Worm (Caenorhabditis elegans) whole organism, L1 larva: ENCODE results near the gene pde-12.

Experiments used
- C04F5.9 ChIP-seq: sonication (generic microtip); optimal IDR thresholded peaks from 2 replicates; lab custom pipeline; 2016; ENCODE audit warnings: missing genetic modification characterization, missing compliant biosample characterization
- C16A3.4 ChIP-seq: fragments of 150-350 bp; optimal IDR thresholded peaks from 2 replicates; lab custom pipeline; 2014; ENCODE audit warnings: missing biosample characterization, missing genetic modification characterization
- Y116A8C.19 ChIP-seq: sonication (generic microtip); optimal IDR thresholded peaks from 2 replicates; lab custom pipeline; 2016; ENCODE audit warnings: missing compliant biosample characterization, missing genetic modification characterization, borderline replicate concordance
- ama-1 ChIP-seq: fragments of 150-350 bp; optimal IDR thresholded peaks from 2 replicates; lab custom pipeline; 2014
- ceh-63 ChIP-seq: fragments of 200-800 bp; sonication (Bioruptor generic); optimal IDR thresholded peaks from 2 replicates; lab custom pipeline; 2018; ENCODE audit warnings: mild to moderate bottlenecking, missing genetic modification characterization, missing compliant biosample characterization
- ceh-8 ChIP-seq: fragments of 200-800 bp; sonication (Bioruptor generic); optimal IDR thresholded peaks from 2 replicates; lab custom pipeline; 2018; ENCODE audit warnings: mild to moderate bottlenecking, missing genetic modification characterization, moderate library complexity, missing compliant biosample characterization
- ceh-90 ChIP-seq: sonication (generic microtip); optimal IDR thresholded peaks from 2 replicates; lab custom pipeline; 2016; ENCODE audit warnings: missing genetic modification characterization, missing compliant biosample characterization
- dsc-1 ChIP-seq: sonication (generic microtip); optimal IDR thresholded peaks from 2 replicates; lab custom pipeline; 2016; ENCODE audit warnings: mild to moderate bottlenecking, missing genetic modification characterization, missing compliant biosample characterization
- efl-1 ChIP-seq, 4 experiments: fragments of 150-350 bp; optimal IDR thresholded peaks in 3 of 4; peaks in 1 of 4; 1 replicate in 1 of 4; 2 replicates in 3 of 4; lab custom pipeline; 2014; ENCODE audit warnings: missing biosample characterization in 2 of 4, missing genetic modification characterization in 2 of 4, missing genetic modification reagents in 2 of 4
- elt-2 ChIP-seq: sonication (generic microtip); optimal IDR thresholded peaks from 2 replicates; lab custom pipeline; 2016; ENCODE audit warnings: missing genetic modification characterization, mild to moderate bottlenecking, inconsistent platforms, missing compliant biosample characterization, missing genetic modification reagents
- elt-3 ChIP-seq, 6 experiments: fragments of 150-350 bp in 1 of 6; sonication (generic microtip); optimal IDR thresholded peaks; 2 replicates each; lab custom pipeline; 2017 to 2018; ENCODE audit warnings: missing biosample characterization in 6 of 6, missing genetic modification characterization in 6 of 6, inconsistent platforms in 1 of 6
- fkh-8 ChIP-seq: sonication (generic microtip); optimal IDR thresholded peaks from 2 replicates; lab custom pipeline; 2016; ENCODE audit warnings: mild to moderate bottlenecking, missing genetic modification characterization, missing compliant biosample characterization
- hpl-2 ChIP-seq: fragments of 150-350 bp; optimal IDR thresholded peaks from 2 replicates; lab custom pipeline; 2014; ENCODE audit warnings: missing biosample characterization, missing genetic modification reagents, missing genetic modification characterization
- irx-1 ChIP-seq: sonication (generic microtip); optimal IDR thresholded peaks from 2 replicates; lab custom pipeline; 2016; ENCODE audit warnings: missing genetic modification characterization, missing compliant biosample characterization
- lin-14 ChIP-seq: fragments of 200-800 bp; sonication (Bioruptor generic); optimal IDR thresholded peaks from 2 replicates; lab custom pipeline; 2018; ENCODE audit warnings: mild to moderate bottlenecking, missing genetic modification characterization, moderate library complexity, missing compliant biosample characterization
- lin-15B ChIP-seq: fragments of 150-350 bp; sonication (generic microtip); optimal IDR thresholded peaks from 3 replicates; lab custom pipeline; 2014; ENCODE audit warnings: missing biosample characterization, missing genetic modification characterization
- lin-35 ChIP-seq, 2 experiments: fragments of 150-350 bp; optimal IDR thresholded peaks; 2 replicates each; lab custom pipeline; 2014; ENCODE audit warnings: missing biosample characterization in 2 of 2, missing genetic modification characterization in 2 of 2, missing genetic modification reagents in 2 of 2
- lin-39 ChIP-seq: fragments of 150-350 bp; optimal IDR thresholded peaks from 2 replicates; lab custom pipeline; 2014; ENCODE audit warnings: missing biosample characterization, missing genetic modification reagents, missing genetic modification characterization
- lsy-2 ChIP-seq, 2 experiments: fragments of 150-350 bp; optimal IDR thresholded peaks; 2 replicates each; lab custom pipeline; 2014; ENCODE audit warnings: missing biosample characterization in 2 of 2, missing genetic modification characterization in 2 of 2
- mdl-1 ChIP-seq, 2 experiments: fragments of 150-350 bp; optimal IDR thresholded peaks; 2 replicates each; lab custom pipeline; 2014 to 2017; ENCODE audit warnings: missing biosample characterization in 2 of 2, missing genetic modification characterization in 2 of 2, inconsistent platforms in 1 of 2
- mef-2 ChIP-seq: fragments of 150-350 bp; optimal IDR thresholded peaks from 2 replicates; lab custom pipeline; 2014; ENCODE audit warnings: missing biosample characterization, missing genetic modification characterization
- mep-1 ChIP-seq: fragments of 150-350 bp; optimal IDR thresholded peaks from 2 replicates; lab custom pipeline; 2014; ENCODE audit warnings: missing biosample characterization, missing genetic modification characterization
- nhr-11 ChIP-seq: fragments of 150-350 bp; optimal IDR thresholded peaks from 2 replicates; lab custom pipeline; 2014; ENCODE audit warnings: missing biosample characterization, missing genetic modification characterization
- nhr-19 ChIP-seq: fragments of 200-800 bp; sonication (Bioruptor generic); conservative IDR thresholded peaks from 2 replicates; pipeline ENCODE4 v1.3.6; 2022; ENCODE audit warnings: missing genetic modification characterization, missing compliant biosample characterization
- nhr-20 ChIP-seq: sonication (generic microtip); optimal IDR thresholded peaks from 2 replicates; lab custom pipeline; 2016; ENCODE audit warnings: mild to moderate bottlenecking, missing genetic modification characterization, missing compliant biosample characterization
- nhr-47 ChIP-seq: sonication (generic microtip); optimal IDR thresholded peaks from 2 replicates; lab custom pipeline; 2016; ENCODE audit warnings: mild to moderate bottlenecking, missing genetic modification characterization, moderate library complexity, missing compliant biosample characterization
- nhr-85 ChIP-seq: sonication (generic microtip); peaks from one replicate; lab custom pipeline; 2016; ENCODE audit warnings: missing genetic modification characterization, inconsistent platforms, missing compliant biosample characterization
- nhr-90 ChIP-seq: sonication (generic microtip); optimal IDR thresholded peaks from 2 replicates; lab custom pipeline; 2016; ENCODE audit warnings: mild to moderate bottlenecking, missing genetic modification characterization, missing compliant biosample characterization; ENCODE audit not compliant: poor library complexity
- pag-3 ChIP-seq: sonication (generic microtip); optimal IDR thresholded peaks from 2 replicates; lab custom pipeline; 2017; ENCODE audit warnings: missing genetic modification characterization, mild to moderate bottlenecking, missing compliant biosample characterization, antibody characterized with exemption, borderline replicate concordance; ENCODE audit not compliant: insufficient read depth
- pqm-1 ChIP-seq: sonication (generic microtip); optimal IDR thresholded peaks from 3 replicates; lab custom pipeline; 2017; ENCODE audit warnings: missing biosample characterization, missing genetic modification characterization
- rnt-1 ChIP-seq: sonication (generic microtip); optimal IDR thresholded peaks from 2 replicates; lab custom pipeline; 2016; ENCODE audit warnings: mild to moderate bottlenecking, missing genetic modification characterization, moderate library complexity, missing compliant biosample characterization
- snpc-4 ChIP-seq: fragments of 150-350 bp; optimal IDR thresholded peaks from 2 replicates; lab custom pipeline; 2014; ENCODE audit warnings: missing biosample characterization, missing genetic modification characterization
- snu-23 ChIP-seq: sonication (generic microtip); optimal IDR thresholded peaks from 2 replicates; lab custom pipeline; 2016; ENCODE audit warnings: missing genetic modification characterization, missing compliant biosample characterization
- sup-37 ChIP-seq: fragments of 200-800 bp; sonication (Bioruptor generic); optimal IDR thresholded peaks from 2 replicates; lab custom pipeline; 2018; ENCODE audit warnings: mild to moderate bottlenecking, missing genetic modification characterization, missing compliant biosample characterization
- tbx-2 ChIP-seq: sonication (generic microtip); optimal IDR thresholded peaks from 2 replicates; lab custom pipeline; 2016; ENCODE audit warnings: missing genetic modification characterization, missing compliant biosample characterization
- tlp-1 ChIP-seq: fragments of 150-350 bp; optimal IDR thresholded peaks from 2 replicates; lab custom pipeline; 2014; ENCODE audit warnings: missing biosample characterization, missing genetic modification characterization
- unc-130 ChIP-seq: fragments of 150-350 bp; optimal IDR thresholded peaks from 2 replicates; lab custom pipeline; 2017; ENCODE audit warnings: missing biosample characterization, missing genetic modification characterization, inconsistent platforms
- unc-30 ChIP-seq: sonication (generic microtip); optimal IDR thresholded peaks from 2 replicates; lab custom pipeline; 2017; ENCODE audit warnings: missing biosample characterization, missing genetic modification characterization
- unc-62 ChIP-seq: fragments of 150-350 bp; optimal IDR thresholded peaks from 2 replicates; lab custom pipeline; 2014; ENCODE audit warnings: missing biosample characterization, missing genetic modification reagents, missing genetic modification characterization
- zag-1 ChIP-seq: fragments of 150-350 bp; optimal IDR thresholded peaks from 2 replicates; lab custom pipeline; 2014; ENCODE audit warnings: missing biosample characterization, missing genetic modification characterization
- zip-4 ChIP-seq: fragments of 200-800 bp; sonication (Bioruptor generic); optimal IDR thresholded peaks from 2 replicates; lab custom pipeline; 2018; ENCODE audit warnings: mild to moderate bottlenecking, missing genetic modification characterization, moderate library complexity, missing compliant biosample characterization

Gene pde-12

DNA sequence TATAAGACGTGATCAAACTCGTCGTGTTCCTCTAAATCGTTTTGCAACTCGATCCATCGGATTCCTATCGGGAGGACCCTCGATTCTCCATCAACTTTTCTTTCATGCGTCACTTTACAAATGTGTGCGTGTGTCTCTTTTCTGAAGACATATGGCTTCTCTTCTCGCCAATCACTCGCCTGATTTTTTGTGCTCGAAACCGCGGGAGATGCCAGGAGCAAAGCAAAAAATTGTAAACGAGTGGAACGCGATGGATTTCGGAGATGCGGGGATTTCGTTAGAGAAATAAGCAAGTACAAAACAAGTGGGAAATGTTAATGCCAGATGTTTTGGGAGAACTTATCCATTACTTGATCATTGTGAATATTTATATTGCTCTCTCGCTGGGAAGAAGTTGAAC lies 20.6 kb downstream of the pde-12 start:
- TF ChIP-seq nhr-19 (0 out of 2 replicates have a peak, but pooled peaks have one; percentile 3), pag-3 (tag; lab: Kevin White, UChicago) (peak; percentile 70), rnt-1 (tag; lab: Kevin White, UChicago) (peak; percentile 73), tlp-1 (tag; lab: Kevin White, UChicago) (no peak), mep-1 (peak; percentile 24), unc-30 (tag; lab: Kevin White, UChicago) (no peak), efl-1 (optimal IDR thresholded peaks at IDR 0.05; lab: Kevin White, UChicago) (peak in 1 of 2 experiments; percentile 6), efl-1 (GFP tag; optimal IDR thresholded peaks at IDR 0.05 in 1 of 2; lab: Kevin White, UChicago) (no peak), lsy-2 (tag; optimal IDR thresholded peaks at IDR 0.05; lab: Kevin White, UChicago) (peak in 1 of 2 experiments; percentile 49), unc-130 (tag; lab: Kevin White, UChicago) (peak; percentile 5), snu-23 (GFP tag; lab: Kevin White, UChicago) (peak; percentile 32), pqm-1 (tag; lab: Kevin White, UChicago) (no peak), mdl-1 (tag; optimal IDR thresholded peaks at IDR 0.05; lab: Kevin White, UChicago) (peak in 1 of 2 experiments; percentile 1), dsc-1 (tag; lab: Kevin White, UChicago) (peak; percentile 76), ceh-8 (no peak)

DNA sequence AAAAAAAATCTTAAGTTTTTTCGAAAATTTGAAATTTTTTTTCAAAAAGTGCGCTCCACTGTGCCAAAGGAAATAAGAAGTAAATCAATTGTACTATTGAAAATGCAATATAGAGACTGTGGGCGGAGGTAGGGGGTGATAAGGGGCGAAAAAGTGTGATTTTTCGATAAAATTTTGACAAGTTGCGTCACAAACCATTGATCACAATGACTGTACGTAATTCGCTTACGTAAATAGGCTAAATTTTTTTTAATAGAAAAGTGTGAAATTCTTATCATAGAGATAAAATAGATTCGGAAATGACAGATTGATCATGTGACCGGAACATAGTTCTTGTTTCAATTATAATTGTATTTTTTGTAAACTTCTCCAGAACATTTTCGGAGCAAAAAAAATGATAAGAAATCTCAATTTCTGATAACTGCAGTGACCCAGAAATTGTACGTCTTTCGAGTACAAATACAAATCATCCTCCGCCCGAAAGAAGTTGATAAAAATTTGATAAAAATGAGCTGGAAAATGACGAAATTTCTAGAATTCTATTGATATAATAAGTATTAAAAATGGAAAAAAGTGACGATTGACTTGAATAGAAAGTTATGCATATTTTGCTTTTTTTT lies 22.2 kb downstream of the pde-12 start:
- no peak for TF ChIP-seq zag-1 (tag; lab: Kevin White, UChicago)
- TF ChIP-seq Y116A8C.19 (tag; lab: Kevin White, UChicago), result no peak
- TF ChIP-seq lin-35 (GFP tag; optimal IDR thresholded peaks at IDR 0.05; lab: Kevin White, UChicago), result peak in 1 of 2 experiments; percentile 11
- peak; percentile 12 for TF ChIP-seq nhr-90
- peak; percentile 85 for TF ChIP-seq elt-2
- TF ChIP-seq elt-3 (tag; optimal IDR thresholded peaks at IDR 0.05; lab: Kevin White, UChicago), result peak in 1 of 6 experiments; percentile 35
- peak; percentile 14 for TF ChIP-seq nhr-20 (tag; lab: Kevin White, UChicago)
- no peak for TF ChIP-seq lin-15B (tag; lab: Kevin White, UChicago)

DNA sequence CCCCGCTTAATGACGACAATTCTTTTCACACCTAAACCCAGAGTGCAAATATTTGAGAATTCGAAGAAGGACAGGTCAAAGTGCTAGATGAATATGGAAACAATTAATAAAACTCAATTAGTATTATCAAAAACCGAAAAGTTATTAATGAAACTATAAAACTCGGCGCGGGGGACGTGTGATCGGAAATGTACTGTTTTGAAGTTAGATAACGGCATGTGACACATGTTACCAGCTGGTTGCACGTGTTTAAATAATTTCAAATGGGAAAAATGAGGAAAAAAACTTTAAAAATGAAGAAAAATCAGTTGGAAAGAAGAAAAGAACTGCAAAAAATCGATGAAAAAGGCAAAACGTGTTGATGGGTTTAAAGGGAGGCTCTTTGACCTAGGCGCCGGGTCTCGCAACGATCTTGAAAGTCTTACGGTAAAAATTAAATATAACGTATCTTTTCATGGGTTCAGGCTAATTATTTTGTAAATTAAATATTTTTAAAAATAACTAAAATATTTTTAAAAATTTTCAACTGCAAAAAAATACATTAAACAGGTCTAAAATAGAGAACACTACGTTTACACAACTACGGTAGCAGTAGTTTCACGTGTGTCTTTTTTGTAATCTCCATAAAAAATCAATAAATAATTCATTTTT lies 24.1 kb downstream of the pde-12 start:
- TF ChIP-seq lin-14 (GFP tag; lab: Kevin White, UChicago) (peak; percentile 12), snpc-4 (tag; lab: Kevin White, UChicago) (no peak), nhr-85 (peak; percentile 67), nhr-11 (tag; lab: Kevin White, UChicago) (no peak), elt-2 (peak; percentile 64), efl-1 (optimal IDR thresholded peaks at IDR 0.05; lab: Kevin White, UChicago) (no peak), efl-1 (GFP tag; optimal IDR thresholded peaks at IDR 0.05 in 1 of 2; lab: Kevin White, UChicago) (peak in 1 of 2 experiments; percentile 2), snu-23 (GFP tag; lab: Kevin White, UChicago) (no peak), pag-3 (tag; lab: Kevin White, UChicago) (no peak), nhr-20 (tag; lab: Kevin White, UChicago) (peak; percentile 27), lin-35 (GFP tag; optimal IDR thresholded peaks at IDR 0.05; lab: Kevin White, UChicago) (peak in 1 of 2 experiments; percentile 58), hpl-2 (GFP tag; lab: Kevin White, UChicago) (no peak), ama-1 (lab: Kevin White, UChicago) (peak; percentile 30), mdl-1 (tag; optimal IDR thresholded peaks at IDR 0.05; lab: Kevin White, UChicago) (peak in 1 of 2 experiments; percentile 20)

DNA sequence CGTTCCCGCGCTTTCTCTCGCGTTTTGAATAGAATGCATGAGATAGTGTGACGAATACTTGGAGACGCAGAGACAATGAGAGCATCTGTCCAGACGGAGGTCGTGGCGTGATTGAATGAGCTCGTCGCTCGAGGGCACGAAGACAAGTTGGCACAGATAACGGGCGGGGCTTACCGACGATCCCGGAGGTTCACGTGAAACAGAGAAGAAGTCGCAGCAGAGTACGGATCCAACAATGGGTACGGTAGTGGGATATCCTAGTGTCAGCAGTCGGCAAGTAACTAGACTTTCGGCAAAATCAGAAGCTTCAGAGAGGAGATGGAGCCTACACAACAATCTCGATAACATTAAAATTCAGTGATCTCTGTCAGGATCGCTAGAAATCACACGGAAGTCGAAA lies 25.0 kb downstream of the pde-12 start:
- no peak for TF ChIP-seq C16A3.4 (tag; lab: Kevin White, UChicago)
- TF ChIP-seq mef-2 (tag; lab: Kevin White, UChicago), result no peak
- TF ChIP-seq nhr-11 (tag; lab: Kevin White, UChicago), result peak; percentile 46
- TF ChIP-seq lin-35 (GFP tag; optimal IDR thresholded peaks at IDR 0.05; lab: Kevin White, UChicago), result peak in 1 of 2 experiments; percentile 28
- TF ChIP-seq ceh-8, result no peak
- no peak for TF ChIP-seq zag-1 (tag; lab: Kevin White, UChicago)
- TF ChIP-seq efl-1 (optimal IDR thresholded peaks at IDR 0.05; lab: Kevin White, UChicago), result peak; percentile 33 to 34
- peak in 1 of 2 experiments; percentile 92 for TF ChIP-seq efl-1 (GFP tag; optimal IDR thresholded peaks at IDR 0.05 in 1 of 2; lab: Kevin White, UChicago)
- TF ChIP-seq rnt-1 (tag; lab: Kevin White, UChicago), result peak; percentile 83
- TF ChIP-seq C04F5.9 (tag; lab: Kevin White, UChicago), result no peak
- no peak for TF ChIP-seq zip-4
- no peak for TF ChIP-seq ceh-90 (tag; lab: Kevin White, UChicago)
- TF ChIP-seq nhr-47 (tag; lab: Kevin White, UChicago), result peak; percentile 52
- TF ChIP-seq lin-39 (tag; lab: Kevin White, UChicago), result no peak
- no peak for TF ChIP-seq Y116A8C.19 (tag; lab: Kevin White, UChicago)
- TF ChIP-seq elt-2, result no peak
- TF ChIP-seq sup-37, result peak; percentile 62
- no peak for TF ChIP-seq unc-62 (GFP tag; lab: Kevin White, UChicago)
- no peak for TF ChIP-seq ceh-63 (GFP tag; lab: Kevin White, UChicago)
- TF ChIP-seq fkh-8 (tag; lab: Kevin White, UChicago), result no peak
- peak; percentile 40 for TF ChIP-seq tbx-2 (tag; lab: Kevin White, UChicago)
- peak; percentile 37 for TF ChIP-seq irx-1 (tag; lab: Kevin White, UChicago)
- TF ChIP-seq mdl-1 (tag; optimal IDR thresholded peaks at IDR 0.05; lab: Kevin White, UChicago), result peak in 1 of 2 experiments; percentile 29
- peak; percentile 35 for TF ChIP-seq ama-1 (lab: Kevin White, UChicago)
